Worm (Caenorhabditis elegans): ENCODE data around the gene F46B6.13.

ce11 chrV:9813527-9813926 is 14.6 kb upstream of the F46B6.13 start, which contains the start of gene sru-30:
- no peak for TF ChIP-seq ceh-39 (tag; optimal IDR thresholded peaks at IDR 0.05)
- no peak for TF ChIP-seq unc-39 (tag; optimal IDR thresholded peaks at IDR 0.05)
- TF ChIP-seq unc-62 (GFP tag; optimal IDR thresholded peaks at IDR 0.05) = no peak
- no peak for TF ChIP-seq elt-1 (tag; optimal IDR thresholded peaks at IDR 0.05; ENCODE audit: borderline replicate concordance, insufficient read depth)
- no peak for TF ChIP-seq nhr-237 (tag; optimal IDR thresholded peaks at IDR 0.05)
- TF ChIP-seq nhr-12 (tag; optimal IDR thresholded peaks at IDR 0.05) = no peak
- TF ChIP-seq cnd-1 (tag; optimal IDR thresholded peaks at IDR 0.05) = no peak
- no peak for TF ChIP-seq sptf-1 (tag; optimal IDR thresholded peaks at IDR 0.05)
- TF ChIP-seq mab-5 (tag; optimal IDR thresholded peaks at IDR 0.05) = no peak
- TF ChIP-seq elt-3 (tag; optimal IDR thresholded peaks at IDR 0.05) = no peak

All from whole organism, mixed stage, embryonic.